Worm (Caenorhabditis elegans) whole organism, early embryonic: ENCODE measurements around the gene R05F9.11.

Experiments
- B0310.2 ChIP-seq: sonication (generic microtip); optimal IDR thresholded peaks from 2 replicates; lab custom pipeline; 2016; ENCODE audit warnings: mild to moderate bottlenecking, missing genetic modification characterization, missing compliant biosample characterization
- F13C5.2 ChIP-seq: sonication (generic microtip); optimal IDR thresholded peaks from 2 replicates; lab custom pipeline; 2017; ENCODE audit warnings: mild to moderate bottlenecking, missing genetic modification characterization, inconsistent platforms, missing compliant biosample characterization
- aly-1 ChIP-seq: sonication (generic microtip); optimal IDR thresholded peaks from 2 replicates; lab custom pipeline; 2016; ENCODE audit warnings: missing genetic modification characterization, missing compliant biosample characterization
- ama-1 ChIP-seq: fragments of 150-350 bp; optimal IDR thresholded peaks from 2 replicates; lab custom pipeline; 2014
- ceh-13 ChIP-seq: fragments of 200-800 bp; sonication (Bioruptor generic); optimal IDR thresholded peaks from 2 replicates; lab custom pipeline; 2018; ENCODE audit warnings: mild to moderate bottlenecking, missing genetic modification characterization, missing compliant biosample characterization
- ceh-36 ChIP-seq: sonication (generic microtip); optimal IDR thresholded peaks from 2 replicates; lab custom pipeline; 2016; ENCODE audit warnings: missing genetic modification characterization, inconsistent platforms, missing compliant biosample characterization
- ets-7 ChIP-seq: sonication (generic microtip); optimal IDR thresholded peaks from 2 replicates; lab custom pipeline; 2016; ENCODE audit warnings: missing genotype, missing genetic modification characterization, missing compliant biosample characterization
- hmbx-1 ChIP-seq: sonication (generic microtip); optimal IDR thresholded peaks from 2 replicates; lab custom pipeline; 2016; ENCODE audit warnings: mild to moderate bottlenecking, missing genetic modification characterization, missing compliant biosample characterization
- hnd-1 ChIP-seq: sonication (generic microtip); optimal IDR thresholded peaks from 2 replicates; lab custom pipeline; 2016; ENCODE audit warnings: missing genetic modification characterization, missing compliant biosample characterization
- pes-1 ChIP-seq: fragments of 200-800 bp; sonication (Bioruptor generic); IDR thresholded peaks from 2 replicates; pipeline ENCODE4 v1.3.6; 2022; ENCODE audit warnings: missing genetic modification reagents, missing genetic modification characterization, missing compliant biosample characterization
- scrt-1 ChIP-seq: fragments of 200-800 bp; sonication (Bioruptor generic); IDR thresholded peaks from 2 replicates; pipeline ENCODE4 v1.3.6; 2022; ENCODE audit warnings: missing genetic modification characterization, missing compliant biosample characterization
- sea-1 ChIP-seq: fragments of 200-800 bp; sonication (Bioruptor generic); conservative IDR thresholded peaks from 2 replicates; pipeline ENCODE4 v1.3.6; 2022; ENCODE audit warnings: missing genetic modification characterization, missing compliant biosample characterization
- tbx-11 ChIP-seq: fragments of 200-800 bp; sonication (Bioruptor generic); IDR thresholded peaks from 2 replicates; pipeline ENCODE4 v1.3.6; 2022; ENCODE audit warnings: missing genetic modification characterization, missing compliant biosample characterization

DNA sequence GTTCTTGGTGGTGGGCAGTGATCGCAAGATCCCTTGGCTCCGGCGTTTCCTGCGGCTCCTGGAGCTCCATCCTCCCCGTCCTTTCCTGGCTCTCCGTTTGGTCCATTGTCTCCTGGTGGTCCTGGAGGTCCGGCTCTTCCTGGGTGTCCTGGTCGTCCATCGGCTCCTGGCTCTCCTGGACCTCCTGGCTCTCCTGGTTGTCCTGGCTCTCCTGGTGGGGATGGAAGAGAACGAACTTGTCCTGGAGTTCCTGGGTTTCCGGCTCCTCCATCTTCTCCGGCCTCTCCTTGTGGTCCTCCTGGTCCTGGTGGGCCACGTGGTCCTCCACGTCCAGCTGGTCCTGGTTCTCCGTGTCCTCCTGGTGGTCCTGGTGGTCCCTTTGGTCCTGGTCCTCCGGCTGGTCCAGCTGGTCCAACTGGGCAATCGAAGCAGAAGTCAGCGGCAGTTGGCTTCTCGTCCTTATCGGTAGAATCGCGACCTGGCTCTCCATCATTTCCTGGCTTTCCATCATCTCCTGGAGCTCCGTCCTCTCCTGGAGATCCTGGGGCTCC lies 44.1 kb downstream of the R05F9.11 start:
- TF ChIP-seq pes-1 (GFP tag; lab: Robert Waterston, UW): no peak
- TF ChIP-seq ceh-36: no peak
- no peak for TF ChIP-seq ama-1 (lab: Kevin White, UChicago)
- no peak for TF ChIP-seq scrt-1 (GFP tag; lab: Robert Waterston, UW)
- 0 out of 2 replicates have a peak, but pooled peaks have one; percentile 39 for TF ChIP-seq tbx-11 (GFP tag; lab: Robert Waterston, UW)
- TF ChIP-seq F13C5.2 (tag; lab: Kevin White, UChicago): no peak
- TF ChIP-seq ceh-13 (GFP tag; lab: Kevin White, UChicago): no peak
- no peak for TF ChIP-seq hmbx-1 (tag; lab: Kevin White, UChicago)
- no peak for TF ChIP-seq aly-1 (tag; lab: Kevin White, UChicago)
- no peak for TF ChIP-seq sea-1
- no peak for TF ChIP-seq B0310.2 (tag; lab: Kevin White, UChicago)
- no peak for TF ChIP-seq ets-7
- TF ChIP-seq hnd-1 (tag; lab: Kevin White, UChicago): no peak
